Fruit fly (Drosophila melanogaster) S2 (cell line): Measurements from ENCODE around the gene CG6470.
A peak's percentile ranks its signal among the peaks of the same experiment; 100 is the strongest.

Source experiments
- CG8478 ChIP-seq: fragments of >200 bp; optimal IDR thresholded peaks from 2 replicates; lab custom pipeline; 2018
- CTCF ChIP-seq, 2 experiments: fragments of >200 bp; optimal IDR thresholded peaks; 2 replicates each; lab custom pipeline; 2018

DNA sequence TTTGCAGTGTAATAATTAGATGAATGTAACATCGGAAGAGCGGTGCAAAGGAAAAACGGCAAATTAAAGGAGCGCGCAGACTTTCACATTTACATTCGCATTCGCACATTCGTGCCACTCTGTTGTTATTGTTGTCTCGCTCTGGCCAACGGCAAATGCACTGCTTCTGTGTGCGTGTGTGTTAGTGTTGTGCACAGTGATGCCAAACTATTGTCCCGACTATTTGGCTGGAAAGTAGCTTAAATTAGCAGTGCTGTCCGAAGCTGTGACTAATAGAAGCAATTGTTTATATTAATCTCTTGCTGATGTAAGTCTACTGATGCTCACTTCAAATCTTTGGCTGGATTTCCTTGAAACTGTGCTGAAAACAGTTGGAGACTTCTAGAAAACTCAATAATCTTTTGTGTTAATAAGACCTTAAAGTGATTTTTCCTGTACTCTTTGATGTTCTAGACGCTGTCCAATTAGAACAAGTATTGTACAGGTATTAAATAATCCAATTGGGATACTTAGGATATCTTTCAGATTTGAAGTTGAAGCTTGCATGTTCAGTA is 1.4 kb upstream of the CG6470 start:
- TF ChIP-seq CG8478, result no peak
- peak; percentile 6 to 42 for TF ChIP-seq CTCF (optimal IDR thresholded peaks at IDR 0.05; lab: Kevin White, UChicago)
